Fruit fly (Drosophila melanogaster): ENCODE results near the gene CG10469.

DNA sequence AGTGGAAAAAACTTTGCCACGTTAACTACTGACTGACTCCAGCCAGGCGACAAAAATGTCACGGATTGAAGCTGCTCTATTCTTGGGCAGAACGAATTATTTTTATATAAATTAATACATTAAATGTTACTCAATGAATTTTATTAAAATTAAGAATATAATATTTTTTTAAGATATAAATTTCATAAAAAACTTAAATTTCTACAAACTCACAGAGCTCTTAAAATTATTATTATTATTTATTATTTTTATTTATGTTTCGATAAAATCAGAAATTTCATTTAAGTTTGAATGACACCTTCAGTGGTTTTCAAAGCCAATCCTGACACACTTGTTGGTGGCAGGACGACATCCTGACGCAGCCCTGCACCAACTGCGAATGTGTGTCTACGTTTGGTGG is 8.0 kb downstream of the CG10469 start:
- TF ChIP-seq CTCF (optimal IDR thresholded peaks at IDR 0.05): no peak
- no peak for TF ChIP-seq CG8478 (optimal IDR thresholded peaks at IDR 0.05)
